Worm (Caenorhabditis elegans) whole organism, late embryonic: Measurements from ENCODE around the gene F53F4.2.

Source experiments
- ama-1 ChIP-seq: fragments of 150-350 bp; optimal IDR thresholded peaks from 2 replicates; lab custom pipeline; 2014
- ceh-34 ChIP-seq: sonication (generic microtip); optimal IDR thresholded peaks from 2 replicates; lab custom pipeline; 2016; ENCODE audit warnings: mild to moderate bottlenecking, missing genetic modification characterization, missing compliant biosample characterization
- elt-2 ChIP-seq: sonication (generic microtip); optimal IDR thresholded peaks from 2 replicates; lab custom pipeline; 2016; ENCODE audit warnings: missing genetic modification reagents, missing genetic modification characterization, missing compliant biosample characterization
- nfya-1 ChIP-seq: sonication (generic microtip); optimal IDR thresholded peaks from 2 replicates; lab custom pipeline; 2017; ENCODE audit warnings: missing genetic modification characterization, mild to moderate bottlenecking, missing compliant biosample characterization, antibody characterized with exemption, moderate library complexity
- unc-55 ChIP-seq: sonication (generic microtip); optimal IDR thresholded peaks from 2 replicates; lab custom pipeline; 2017; ENCODE audit warnings: missing biosample characterization, missing genetic modification reagents, missing genetic modification characterization
- unc-86 ChIP-seq: sonication (generic microtip); optimal IDR thresholded peaks from 2 replicates; lab custom pipeline; 2016; ENCODE audit warnings: missing genetic modification characterization, missing compliant biosample characterization

ce11 chrV:13638040-13638439 is 48.6 kb upstream of the F53F4.2 start:
- no peak for TF ChIP-seq ama-1 (lab: Kevin White, UChicago)
- TF ChIP-seq nfya-1 (tag; lab: Kevin White, UChicago), result no peak
- no peak for TF ChIP-seq unc-86 (tag; lab: Kevin White, UChicago)
- no peak for TF ChIP-seq unc-55 (GFP tag; lab: Kevin White, UChicago)
- peak; percentile 75 for TF ChIP-seq elt-2 (tag; lab: Kevin White, UChicago)
- TF ChIP-seq ceh-34 (tag; lab: Kevin White, UChicago), result no peak
